Fruit fly (Drosophila melanogaster) whole organism, embryonic: ENCODE measurements around the gene Sas-4.

ENCODE experiments used
- Asciz ChIP-seq: fragments of 200-800 bp; sonication (Bioruptor generic); optimal IDR thresholded peaks from 2 replicates; lab custom pipeline; 2017; ENCODE audit warnings: missing biosample characterization, mild to moderate bottlenecking, missing genetic modification characterization, missing genetic modification reagents
- Awh ChIP-seq: fragments of 200-800 bp; sonication (Bioruptor generic); IDR thresholded peaks from 2 replicates; pipeline ENCODE4, ENCODE4 v1.3.6; 2022; ENCODE audit warnings: missing biosample characterization, missing genetic modification characterization
- CG2199 ChIP-seq: fragments of 200-800 bp; sonication (Bioruptor generic); IDR thresholded peaks from 3 replicates; pipeline ENCODE4 v1.3.6; 2022; ENCODE audit warnings: missing biosample characterization, missing genetic modification characterization
- CG33213 ChIP-seq: fragments of 200-800 bp; sonication (Bioruptor generic); optimal IDR thresholded peaks from 3 replicates; lab custom pipeline; 2016; ENCODE audit warnings: missing biosample characterization, missing genetic modification characterization
- CG3726 ChIP-seq: fragments of 200-800 bp; sonication (Bioruptor generic); IDR thresholded peaks from 3 replicates; pipeline ENCODE4, ENCODE4 v1.3.6; 2022; ENCODE audit warnings: missing biosample characterization, missing genetic modification characterization
- CG4360 ChIP-seq: fragments of 200-800 bp; sonication (Bioruptor generic); IDR thresholded peaks from 2 replicates; pipeline ENCODE4 v1.3.6; 2022; ENCODE audit warnings: missing biosample characterization, missing genetic modification characterization
- CG6854 ChIP-seq: fragments of 200-800 bp; sonication (Bioruptor generic); optimal IDR thresholded peaks from 3 replicates; lab custom pipeline; 2017; ENCODE audit warnings: missing biosample characterization, mild to moderate bottlenecking, missing genetic modification characterization
- CTCF ChIP-seq: fragments of 200-800 bp; sonication (Bioruptor generic); optimal IDR thresholded peaks from 2 replicates; lab custom pipeline; 2017; ENCODE audit warnings: missing biosample characterization, mild to moderate bottlenecking, missing genetic modification characterization, moderate library complexity
- Ets65A ChIP-seq: fragments of 200-800 bp; sonication (Bioruptor generic); peaks from one replicate; lab custom pipeline; 2016; ENCODE audit warnings: missing biosample characterization, missing genetic modification characterization
- Fer1 ChIP-seq: fragments of 200-800 bp; sonication (Bioruptor generic); optimal IDR thresholded peaks from 2 replicates; lab custom pipeline; 2017; ENCODE audit warnings: missing biosample characterization, mild to moderate bottlenecking, missing genetic modification characterization
- Hey ChIP-seq: fragments of 200-800 bp; sonication (Bioruptor generic); optimal IDR thresholded peaks from 3 replicates; lab custom pipeline; 2018; ENCODE audit warnings: missing biosample characterization, mild to moderate bottlenecking, missing genetic modification characterization
- Hr39 ChIP-seq: fragments of >200 bp; optimal IDR thresholded peaks from 2 replicates; lab custom pipeline; 2017
- Kr ChIP-seq: fragments of 200-800 bp; sonication (Bioruptor generic); optimal IDR thresholded peaks from 2 replicates; lab custom pipeline; 2017; ENCODE audit warnings: missing biosample characterization, mild to moderate bottlenecking, missing genetic modification characterization
- Med ChIP-seq: fragments of 200-800 bp; sonication (Bioruptor generic); peaks from one replicate; lab custom pipeline; 2016; ENCODE audit warnings: missing biosample characterization, missing genetic modification characterization, mild to moderate bottlenecking, inconsistent platforms, moderate library complexity
- Nf-YB ChIP-seq: fragments of 200-800 bp; sonication (Bioruptor generic); optimal IDR thresholded peaks from 3 replicates; lab custom pipeline; 2019; ENCODE audit warnings: missing biosample characterization, mild to moderate bottlenecking, missing genetic modification characterization, moderate library complexity
- Nf-YC ChIP-seq: fragments of 200-800 bp; optimal IDR thresholded peaks from 3 replicates; lab custom pipeline; 2019; ENCODE audit warnings: missing biosample characterization, mild to moderate bottlenecking, missing genetic modification characterization, moderate library complexity
- Opbp ChIP-seq: fragments of 200-800 bp; sonication (Bioruptor generic); IDR thresholded peaks from 3 replicates; pipeline ENCODE4 v1.3.6; 2022; ENCODE audit warnings: missing biosample characterization, missing genetic modification characterization; ENCODE audit not compliant: partially characterized antibody
- Rx ChIP-seq: fragments of 200-800 bp; sonication (Bioruptor generic); IDR thresholded peaks from 2 replicates; pipeline ENCODE4 v1.3.6; 2022; ENCODE audit warnings: missing biosample characterization, missing genetic modification characterization
- Six4 ChIP-seq: fragments of 200-800 bp; sonication (Bioruptor generic); optimal IDR thresholded peaks from 2 replicates; lab custom pipeline; 2016; ENCODE audit warnings: missing biosample characterization, missing genetic modification characterization
- TFAM ChIP-seq: fragments of 200-800 bp; sonication (Bioruptor generic); optimal IDR thresholded peaks from 2 replicates; lab custom pipeline; 2017; ENCODE audit warnings: missing biosample characterization, missing genetic modification characterization, inconsistent platforms
- crol ChIP-seq: fragments of 200-800 bp; sonication (Bioruptor generic); IDR thresholded peaks from 2 replicates; pipeline ENCODE4 v1.3.6; 2022; ENCODE audit warnings: missing biosample characterization, missing genetic modification characterization
- fu2 ChIP-seq: fragments of 200-800 bp; sonication (Bioruptor generic); optimal IDR thresholded peaks from 2 replicates; lab custom pipeline; 2016; ENCODE audit warnings: missing biosample characterization, missing genetic modification characterization
- gcm ChIP-seq: fragments of 200-800 bp; sonication (Bioruptor generic); optimal IDR thresholded peaks from 2 replicates; lab custom pipeline; 2019; ENCODE audit warnings: missing biosample characterization, mild to moderate bottlenecking, missing genetic modification characterization, moderate library complexity
- grn ChIP-seq: fragments of 200-800 bp; sonication (Bioruptor generic); optimal IDR thresholded peaks from 3 replicates; lab custom pipeline; 2017; ENCODE audit warnings: missing biosample characterization, missing genetic modification characterization
- gsb-n ChIP-seq: fragments of 200-800 bp; sonication (Bioruptor generic); optimal IDR thresholded peaks from 3 replicates; lab custom pipeline; 2018; ENCODE audit warnings: missing biosample characterization, mild to moderate bottlenecking, missing genetic modification characterization
- ham ChIP-seq: fragments of 200-800 bp; sonication (Bioruptor generic); IDR thresholded peaks from 2 replicates; pipeline ENCODE4 v1.3.6; 2022; ENCODE audit warnings: missing biosample characterization, missing genetic modification characterization
- insv ChIP-seq, 2 experiments: fragments of 200-800 bp; sonication (Bioruptor generic); optimal IDR thresholded peaks; 3 replicates each; lab custom pipeline; 2016 to 2018; ENCODE audit warnings: missing biosample characterization in 2 of 2, missing genetic modification characterization in 2 of 2
- lov ChIP-seq, 2 experiments: fragments of 200-800 bp in 1 of 2; fragments of >200 bp in 1 of 2; sonication (Bioruptor generic) in 1 of 2; IDR thresholded peaks in 1 of 2; optimal IDR thresholded peaks in 1 of 2; 2 replicates in 1 of 2; 3 replicates in 1 of 2; pipeline versions ENCODE4 v1.3.6 to Lab custom; 2017 to 2022; ENCODE audit warnings: missing biosample characterization in 1 of 2, missing genetic modification characterization in 1 of 2
- nerfin-1 ChIP-seq: fragments of 200-800 bp; sonication (Bioruptor generic); optimal IDR thresholded peaks from 3 replicates; lab custom pipeline; 2019; ENCODE audit warnings: missing biosample characterization, mild to moderate bottlenecking, missing genetic modification characterization, moderate library complexity
- prd ChIP-seq, 3 experiments: fragments of >200 bp in 2 of 3; fragments of 200-800 bp in 1 of 3; sonication (Bioruptor generic) in 1 of 3; optimal IDR thresholded peaks in 2 of 3; IDR thresholded peaks in 1 of 3; 2 replicates in 2 of 3; 3 replicates in 1 of 3; pipeline versions ENCODE4 v1.3.6 to Lab custom; 2017 to 2022; ENCODE audit warnings: missing biosample characterization in 1 of 3, missing genetic modification characterization in 1 of 3
- pros ChIP-seq: fragments of 200-800 bp; sonication (Bioruptor generic); optimal IDR thresholded peaks from 3 replicates; lab custom pipeline; 2019; ENCODE audit warnings: missing biosample characterization, mild to moderate bottlenecking, missing genetic modification characterization, moderate library complexity
- twi ChIP-seq: fragments of 200-800 bp; optimal IDR thresholded peaks from 2 replicates; lab custom pipeline; 2019; ENCODE audit warnings: missing biosample characterization, mild to moderate bottlenecking, missing genetic modification characterization, moderate library complexity

Gene Sas-4

dm6 chr3R:7138058-7138457 lies 13.1 kb upstream of the Sas-4 start:
- TF ChIP-seq gsb-n (tag; lab: Kevin White, UChicago) = peak; percentile 87
- peak; percentile 65 for TF ChIP-seq Ets65A (GFP tag; lab: Kevin White, UChicago)
- TF ChIP-seq CG3726 (GFP tag; lab: Robert Waterston, UW) = no peak
- no peak for TF ChIP-seq ham
- peak; percentile 8 for TF ChIP-seq pros (GFP tag; lab: Kevin White, UChicago)
- TF ChIP-seq Six4 (GFP tag; lab: Kevin White, UChicago) = no peak
- TF ChIP-seq prd (optimal IDR thresholded peaks at IDR 0.05; lab: Kevin White, UChicago) = no peak
- 0 out of 3 replicates have a peak, but pooled peaks have one; percentile 11 for TF ChIP-seq prd (GFP tag; IDR thresholded peaks at IDR 0.05; lab: Robert Waterston, UW)

dm6 chr3R:7139188-7140038 lies 11.8 kb upstream of the Sas-4 start:
- TF ChIP-seq TFAM (GFP tag; lab: Kevin White, UChicago) (no peak), gcm (GFP tag; lab: Kevin White, UChicago) (peak; percentile 9), twi (tag; lab: Kevin White, UChicago) (peak; percentile 37), CG4360 (GFP tag; lab: Robert Waterston, UW) (peak; percentile 58), lov (optimal IDR thresholded peaks at IDR 0.05; lab: Kevin White, UChicago) (no peak), lov (GFP tag; IDR thresholded peaks at IDR 0.05; lab: Robert Waterston, UW) (0 out of 3 replicates have a peak, but pooled peaks have one; percentile 12), Opbp (GFP tag; lab: Robert Waterston, UW) (0 out of 3 replicates have a peak, but pooled peaks have one; percentile 22), Hey (tag; lab: Kevin White, UChicago) (peak; percentile 91), Fer1 (GFP tag; lab: Kevin White, UChicago) (peak; percentile 93), CG2199 (GFP tag; lab: Robert Waterston, UW) (0 out of 3 replicates have a peak, but pooled peaks have one; percentile 38), Nf-YB (GFP tag; lab: Kevin White, UChicago) (peak; percentile 87), Nf-YC (tag; lab: Kevin White, UChicago) (peak; percentile 89), Asciz (GFP tag; lab: Kevin White, UChicago) (no peak), Kr (GFP tag; lab: Kevin White, UChicago) (peak; percentile 60), Hr39 (lab: Kevin White, UChicago) (peak; percentile 29), Med (GFP tag; lab: Kevin White, UChicago) (peak; percentile 35), CG6854 (GFP tag; lab: Kevin White, UChicago) (no peak), CTCF (GFP tag; lab: Kevin White, UChicago) (peak; percentile 85), nerfin-1 (tag; lab: Kevin White, UChicago) (peak; percentile 21), fu2 (GFP tag; lab: Kevin White, UChicago) (no peak), crol (GFP tag; lab: Robert Waterston, UW) (peak; percentile 86), insv (GFP tag; optimal IDR thresholded peaks at IDR 0.05; lab: Kevin White, UChicago) (peak in 1 of 2 experiments; percentile 33), Ets65A (GFP tag; lab: Kevin White, UChicago) (peak; percentile 65), CG33213 (GFP tag; lab: Kevin White, UChicago) (no peak)

DNA sequence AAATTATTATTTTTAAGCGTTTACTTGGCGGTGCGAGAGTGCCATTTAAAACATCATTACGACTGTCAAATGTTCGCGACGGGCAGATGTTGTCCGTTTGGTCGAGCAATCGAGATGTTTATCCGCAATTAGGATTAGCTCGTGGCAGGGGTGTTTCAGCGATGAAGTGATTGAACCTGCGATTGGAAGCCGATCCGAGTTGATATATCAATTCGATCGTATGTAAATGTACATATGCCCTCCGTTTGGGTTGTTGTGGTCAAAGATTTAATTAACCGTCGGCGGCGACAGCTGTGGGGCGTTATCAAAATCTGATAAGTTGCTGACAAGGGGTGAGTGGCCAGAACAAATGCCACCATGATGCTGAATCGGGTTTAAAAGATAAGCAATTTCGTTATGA lies 8.6 kb upstream of the Sas-4 start:
- TF ChIP-seq Awh = no peak
- TF ChIP-seq grn (GFP tag; lab: Kevin White, UChicago) = peak; percentile 70
- TF ChIP-seq Rx (GFP tag; lab: Robert Waterston, UW) = 0 out of 2 replicates have a peak, but pooled peaks have one; percentile 6
- TF ChIP-seq CG3726 (GFP tag; lab: Robert Waterston, UW) = no peak
